Worm (Caenorhabditis elegans) whole organism, L1 larva: ENCODE data around the gene nspg-3.

ENCODE experiments used
- C16A3.4 ChIP-seq: fragments of 150-350 bp; optimal IDR thresholded peaks from 2 replicates; lab custom pipeline; 2014; ENCODE audit warnings: missing biosample characterization, missing genetic modification characterization
- C34B4.2 ChIP-seq: sonication (generic microtip); optimal IDR thresholded peaks from 2 replicates; lab custom pipeline; 2017; ENCODE audit warnings: mild to moderate bottlenecking, missing genetic modification characterization, missing compliant biosample characterization
- F16B12.6 ChIP-seq: fragments of 150-350 bp; optimal IDR thresholded peaks from 2 replicates; lab custom pipeline; 2014; ENCODE audit warnings: missing biosample characterization, missing genetic modification characterization
- aly-2 ChIP-seq: fragments of 150-350 bp; optimal IDR thresholded peaks from 2 replicates; lab custom pipeline; 2014; ENCODE audit warnings: missing biosample characterization, missing genetic modification characterization
- blmp-1 ChIP-seq: fragments of 150-350 bp; optimal IDR thresholded peaks from 2 replicates; lab custom pipeline; 2014; ENCODE audit warnings: missing biosample characterization, missing genetic modification characterization
- ceh-88 ChIP-seq: fragments of 200-800 bp; sonication (Bioruptor generic); IDR thresholded peaks from 2 replicates; pipeline ENCODE4 v1.3.6; 2022; ENCODE audit warnings: missing genetic modification characterization, missing compliant biosample characterization
- dpl-1 ChIP-seq, 3 experiments: fragments of 150-350 bp in 2 of 3; sonication (generic microtip) in 1 of 3; optimal IDR thresholded peaks; 2 replicates each; lab custom pipeline; 2014 to 2017; ENCODE audit warnings: missing biosample characterization in 3 of 3, missing genetic modification characterization in 3 of 3, missing genetic modification reagents in 3 of 3
- dsc-1 ChIP-seq: sonication (generic microtip); optimal IDR thresholded peaks from 2 replicates; lab custom pipeline; 2016; ENCODE audit warnings: mild to moderate bottlenecking, missing genetic modification characterization, missing compliant biosample characterization
- efl-1 ChIP-seq, 4 experiments: fragments of 150-350 bp; optimal IDR thresholded peaks in 3 of 4; peaks in 1 of 4; 1 replicate in 1 of 4; 2 replicates in 3 of 4; lab custom pipeline; 2014; ENCODE audit warnings: missing biosample characterization in 2 of 4, missing genetic modification characterization in 2 of 4, missing genetic modification reagents in 2 of 4
- egl-27 ChIP-seq, 2 experiments: fragments of 150-350 bp in 1 of 2; sonication (generic microtip); optimal IDR thresholded peaks; 3 replicates each; lab custom pipeline; 2017 to 2018; ENCODE audit warnings: missing biosample characterization in 2 of 2, missing genetic modification characterization in 2 of 2, missing genetic modification reagents in 2 of 2
- elt-3 ChIP-seq, 6 experiments: fragments of 150-350 bp in 1 of 6; sonication (generic microtip); optimal IDR thresholded peaks; 2 replicates each; lab custom pipeline; 2017 to 2018; ENCODE audit warnings: missing biosample characterization in 6 of 6, missing genetic modification characterization in 6 of 6, inconsistent platforms in 1 of 6
- fkh-10 ChIP-seq: sonication (generic microtip); optimal IDR thresholded peaks from 2 replicates; lab custom pipeline; 2017; ENCODE audit warnings: missing biosample characterization, missing genetic modification reagents, missing genetic modification characterization
- fkh-8 ChIP-seq: sonication (generic microtip); optimal IDR thresholded peaks from 2 replicates; lab custom pipeline; 2016; ENCODE audit warnings: mild to moderate bottlenecking, missing genetic modification characterization, missing compliant biosample characterization
- fos-1 ChIP-seq: fragments of 150-350 bp; optimal IDR thresholded peaks from 2 replicates; lab custom pipeline; 2014; ENCODE audit warnings: missing biosample characterization, missing genetic modification characterization
- hlh-17 ChIP-seq: fragments of 200-800 bp; sonication (Bioruptor generic); optimal IDR thresholded peaks from 2 replicates; lab custom pipeline; 2018; ENCODE audit warnings: missing genetic modification characterization, mild to moderate bottlenecking, missing compliant biosample characterization, moderate library complexity, borderline replicate concordance
- hlh-4 ChIP-seq: sonication (generic microtip); optimal IDR thresholded peaks from 2 replicates; lab custom pipeline; 2016; ENCODE audit warnings: mild to moderate bottlenecking, missing genetic modification characterization, missing compliant biosample characterization
- irx-1 ChIP-seq: sonication (generic microtip); optimal IDR thresholded peaks from 2 replicates; lab custom pipeline; 2016; ENCODE audit warnings: missing genetic modification characterization, missing compliant biosample characterization
- lin-14 ChIP-seq: fragments of 200-800 bp; sonication (Bioruptor generic); optimal IDR thresholded peaks from 2 replicates; lab custom pipeline; 2018; ENCODE audit warnings: mild to moderate bottlenecking, missing genetic modification characterization, moderate library complexity, missing compliant biosample characterization
- lin-15B ChIP-seq: fragments of 150-350 bp; sonication (generic microtip); optimal IDR thresholded peaks from 3 replicates; lab custom pipeline; 2014; ENCODE audit warnings: missing biosample characterization, missing genetic modification characterization
- lin-35 ChIP-seq, 2 experiments: fragments of 150-350 bp; optimal IDR thresholded peaks; 2 replicates each; lab custom pipeline; 2014; ENCODE audit warnings: missing biosample characterization in 2 of 2, missing genetic modification characterization in 2 of 2, missing genetic modification reagents in 2 of 2
- lin-39 ChIP-seq: fragments of 150-350 bp; optimal IDR thresholded peaks from 2 replicates; lab custom pipeline; 2014; ENCODE audit warnings: missing biosample characterization, missing genetic modification reagents, missing genetic modification characterization
- mab-9 ChIP-seq: fragments of 200-800 bp; sonication (Bioruptor generic); IDR thresholded peaks from 2 replicates; pipeline ENCODE4 v1.3.6; 2022; ENCODE audit warnings: missing genetic modification reagents, missing genetic modification characterization, missing compliant biosample characterization
- mdl-1 ChIP-seq, 2 experiments: fragments of 150-350 bp; optimal IDR thresholded peaks; 2 replicates each; lab custom pipeline; 2014 to 2017; ENCODE audit warnings: missing biosample characterization in 2 of 2, missing genetic modification characterization in 2 of 2, inconsistent platforms in 1 of 2
- mef-2 ChIP-seq: fragments of 150-350 bp; optimal IDR thresholded peaks from 2 replicates; lab custom pipeline; 2014; ENCODE audit warnings: missing biosample characterization, missing genetic modification characterization
- mep-1 ChIP-seq: fragments of 150-350 bp; optimal IDR thresholded peaks from 2 replicates; lab custom pipeline; 2014; ENCODE audit warnings: missing biosample characterization, missing genetic modification characterization
- nhr-11 ChIP-seq: fragments of 150-350 bp; optimal IDR thresholded peaks from 2 replicates; lab custom pipeline; 2014; ENCODE audit warnings: missing biosample characterization, missing genetic modification characterization
- nhr-237 ChIP-seq: fragments of 150-350 bp; optimal IDR thresholded peaks from 2 replicates; lab custom pipeline; 2014; ENCODE audit warnings: missing biosample characterization, missing genetic modification characterization
- nhr-47 ChIP-seq: sonication (generic microtip); optimal IDR thresholded peaks from 2 replicates; lab custom pipeline; 2016; ENCODE audit warnings: mild to moderate bottlenecking, missing genetic modification characterization, moderate library complexity, missing compliant biosample characterization
- nhr-76 ChIP-seq: sonication (generic microtip); optimal IDR thresholded peaks from 2 replicates; lab custom pipeline; 2017; ENCODE audit warnings: missing biosample characterization, missing genetic modification characterization
- nhr-77 ChIP-seq: fragments of 150-350 bp; optimal IDR thresholded peaks from 2 replicates; lab custom pipeline; 2014; ENCODE audit warnings: missing biosample characterization, missing genetic modification characterization
- rnt-1 ChIP-seq: sonication (generic microtip); optimal IDR thresholded peaks from 2 replicates; lab custom pipeline; 2016; ENCODE audit warnings: mild to moderate bottlenecking, missing genetic modification characterization, moderate library complexity, missing compliant biosample characterization
- snu-23 ChIP-seq: sonication (generic microtip); optimal IDR thresholded peaks from 2 replicates; lab custom pipeline; 2016; ENCODE audit warnings: missing genetic modification characterization, missing compliant biosample characterization
- sptf-1 ChIP-seq: fragments of 150-350 bp; optimal IDR thresholded peaks from 2 replicates; lab custom pipeline; 2014; ENCODE audit warnings: missing biosample characterization, missing genetic modification characterization
- swsn-7 ChIP-seq: sonication (generic microtip); optimal IDR thresholded peaks from 2 replicates; lab custom pipeline; 2016; ENCODE audit warnings: missing genetic modification characterization, missing compliant biosample characterization
- tbx-2 ChIP-seq: sonication (generic microtip); optimal IDR thresholded peaks from 2 replicates; lab custom pipeline; 2016; ENCODE audit warnings: missing genetic modification characterization, missing compliant biosample characterization
- vab-15 ChIP-seq: sonication (generic microtip); optimal IDR thresholded peaks from 2 replicates; lab custom pipeline; 2017; ENCODE audit warnings: missing genotype, mild to moderate bottlenecking, missing genetic modification characterization, missing compliant biosample characterization
- zag-1 ChIP-seq: fragments of 150-350 bp; optimal IDR thresholded peaks from 2 replicates; lab custom pipeline; 2014; ENCODE audit warnings: missing biosample characterization, missing genetic modification characterization
- ztf-11 ChIP-seq, 2 experiments: sonication (generic microtip); optimal IDR thresholded peaks; 2 replicates each; lab custom pipeline; 2016 to 2017; ENCODE audit warnings: missing genetic modification characterization in 2 of 2, missing biosample characterization in 1 of 2, missing compliant biosample characterization in 1 of 2
- ztf-4 ChIP-seq: fragments of 150-350 bp; optimal IDR thresholded peaks from 2 replicates; lab custom pipeline; 2014; ENCODE audit warnings: missing biosample characterization, missing genetic modification characterization

The nspg-3 gene

ce11 chrII:6113842-6114441 is 22.4 kb downstream of the nspg-3 start:
- TF ChIP-seq F16B12.6 (tag; lab: Kevin White, UChicago) = no peak
- TF ChIP-seq lin-14 (GFP tag; lab: Kevin White, UChicago) = peak; percentile 16

ce11 chrII:6115283-6115682 is 23.7 kb downstream of the nspg-3 start:
- TF ChIP-seq fkh-10 = peak; percentile 16
- no peak for TF ChIP-seq lin-35 (GFP tag; optimal IDR thresholded peaks at IDR 0.05; lab: Kevin White, UChicago)
- TF ChIP-seq, all 84 proteins: peak for 1

ce11 chrII:6116701-6117100 is 25.1 kb downstream of the nspg-3 start:
- TF ChIP-seq blmp-1 (tag; lab: Kevin White, UChicago) (peak; percentile 25), zag-1 (tag; lab: Kevin White, UChicago) (no peak)

ce11 chrII:6118163-6118562 is 26.6 kb downstream of the nspg-3 start, which contains the start of gene C29H12.6:
TSS of gene C29H12.6 (minus strand) at chrII:6118263.
- TF ChIP-seq dsc-1 (tag; lab: Kevin White, UChicago) (peak; percentile 13), aly-2 (tag; lab: Kevin White, UChicago) (no peak), irx-1 (no peak)

ce11 chrII:6120548-6120947 is 29.0 kb downstream of the nspg-3 start:
- TF ChIP-seq lin-14 (GFP tag; lab: Kevin White, UChicago) (peak; percentile 61), blmp-1 (tag; lab: Kevin White, UChicago) (no peak)

- TF ChIP-seq egl-27 (tag; optimal IDR thresholded peaks at IDR 0.05; lab: Kevin White, UChicago) (no peak), swsn-7 (no peak), rnt-1 (tag; lab: Kevin White, UChicago) (no peak), fkh-8 (tag; lab: Kevin White, UChicago) (no peak), mab-9 (GFP tag; lab: Robert Waterston, UW) (no peak), mdl-1 (tag; optimal IDR thresholded peaks at IDR 0.05; lab: Kevin White, UChicago) (no peak), nhr-47 (peak; percentile 10), elt-3 (tag; optimal IDR thresholded peaks at IDR 0.05; lab: Kevin White, UChicago) (peak in 1 of 6 experiments; percentile 9), sptf-1 (tag; lab: Kevin White, UChicago) (no peak), dsc-1 (tag; lab: Kevin White, UChicago) (no peak), snu-23 (GFP tag; lab: Kevin White, UChicago) (no peak), dpl-1 (GFP tag; optimal IDR thresholded peaks at IDR 0.05; lab: Kevin White, UChicago) (peak in 1 of 3 experiments; percentile 30), fos-1 (tag; lab: Kevin White, UChicago) (no peak), mep-1 (tag; lab: Kevin White, UChicago) (peak; percentile 55), zag-1 (tag; lab: Kevin White, UChicago) (no peak), ceh-88 (GFP tag; lab: Robert Waterston, UW) (no peak), hlh-4 (tag; lab: Kevin White, UChicago) (no peak), C34B4.2 (no peak), F16B12.6 (tag; lab: Kevin White, UChicago) (no peak), lin-39 (no peak), nhr-76 (tag; lab: Kevin White, UChicago) (no peak), nhr-77 (tag; lab: Kevin White, UChicago) (no peak), vab-15 (tag; lab: Kevin White, UChicago) (no peak), hlh-17 (GFP tag; lab: Kevin White, UChicago) (no peak), nhr-11 (tag; lab: Kevin White, UChicago) (no peak), nhr-237 (no peak), mef-2 (no peak), tbx-2 (tag; lab: Kevin White, UChicago) (no peak), ztf-11 (tag; optimal IDR thresholded peaks at IDR 0.05; lab: Kevin White, UChicago) (no peak), efl-1 (optimal IDR thresholded peaks at IDR 0.05; lab: Kevin White, UChicago) (peak; percentile 3 to 34), efl-1 (GFP tag; optimal IDR thresholded peaks at IDR 0.05 in 1 of 2; lab: Kevin White, UChicago) (peak in 1 of 2 experiments; percentile 21), lin-15B (tag; lab: Kevin White, UChicago) (no peak), ztf-4 (tag; lab: Kevin White, UChicago) (no peak), C16A3.4 (tag; lab: Kevin White, UChicago) (peak; percentile 16)
Observed at ce11 chrII:6122641-6123424, 31.3 kb downstream of the nspg-3 start.
